In the genomic region with DNA sequence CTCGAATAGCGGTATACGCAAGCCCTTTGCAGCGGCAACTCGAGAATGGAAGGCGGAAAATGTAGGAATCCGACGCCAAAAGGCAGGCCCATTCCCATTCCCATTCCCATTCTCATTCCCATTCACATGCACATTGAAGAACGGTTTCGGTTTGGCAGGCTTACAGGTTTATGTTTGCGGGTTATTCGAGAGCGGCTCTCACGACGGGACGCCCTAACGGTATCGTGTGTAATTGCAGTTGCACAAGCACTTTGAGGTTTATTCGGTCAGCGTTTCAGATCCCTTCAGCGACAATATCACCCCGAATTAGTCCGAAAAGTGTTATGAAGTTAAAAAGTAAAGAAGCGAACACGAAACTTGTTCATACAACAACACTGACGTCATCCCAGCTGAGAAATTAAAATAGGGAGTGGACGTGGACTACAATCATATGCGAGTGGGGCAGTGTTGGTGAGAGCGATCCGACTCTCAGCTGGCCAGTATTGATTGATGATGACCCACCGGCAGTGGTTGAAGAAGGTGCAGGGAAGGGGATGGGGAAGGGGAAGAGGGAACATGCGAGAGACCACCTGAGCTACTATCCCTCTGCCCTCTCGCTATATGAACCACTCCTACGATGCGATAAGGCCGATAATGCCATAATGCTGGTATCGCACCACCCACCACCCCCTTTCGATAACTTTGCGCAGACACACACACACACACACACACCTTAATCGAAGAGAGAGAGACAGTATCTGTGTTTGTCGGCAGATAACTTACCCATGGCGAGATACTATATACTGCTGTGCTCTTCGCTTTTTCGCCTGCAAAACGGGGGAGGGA, we compare ENCODE assay signal across 3 fruit fly cellular contexts.
TF ChIP-seq lines count a peak whose summit lies in the region.

No protein-coding gene starts in this region.

TF ChIP-seq in whole organism, adult, 20 proteins besides CTCF, POLR2A, EP300 and RAD21 (continued from another document):
- no peak for TF ChIP-seq CG1620 (GFP tag; optimal IDR thresholded peaks at IDR 0.05; lab: Kevin White, UChicago)
- TF ChIP-seq tj (GFP tag; optimal IDR thresholded peaks at IDR 0.05; lab: Kevin White, UChicago): peak; percentile 42
- TF ChIP-seq pad (GFP tag; optimal IDR thresholded peaks at IDR 0.05; lab: Kevin White, UChicago): peak; percentile 91
- TF ChIP-seq CG7045 (GFP tag; optimal IDR thresholded peaks at IDR 0.05; lab: Kevin White, UChicago): peak; percentile 51

TF ChIP-seq in whole organism, embryonic, 481 proteins besides CTCF, POLR2A, EP300 and RAD21 (continued from another document and continues in another):
- TF ChIP-seq BEAF-32 (GFP tag; optimal IDR thresholded peaks at IDR 0.05; lab: Kevin White, UChicago) (no peak), ro (GFP tag; IDR thresholded peaks at IDR 0.05; lab: Robert Waterston, UW) (no peak), CG8089 (GFP tag; optimal IDR thresholded peaks at IDR 0.05; lab: Kevin White, UChicago) (no peak), abd-A (tag; optimal IDR thresholded peaks at IDR 0.05; lab: Kevin White, UChicago) (peak; percentile 89), hbn (GFP tag; IDR thresholded peaks at IDR 0.05; lab: Robert Waterston, UW; ENCODE audit: partially characterized antibody) (no peak), corto (GFP tag; optimal IDR thresholded peaks at IDR 0.05; lab: Kevin White, UChicago) (no peak), Asciz (GFP tag; optimal IDR thresholded peaks at IDR 0.05; lab: Kevin White, UChicago) (no peak), CG7963 (GFP tag; IDR thresholded peaks at IDR 0.05; lab: Robert Waterston, UW; ENCODE audit: partially characterized antibody) (no peak), CG2129 (GFP tag; IDR thresholded peaks at IDR 0.05; lab: Robert Waterston, UW; ENCODE audit: partially characterized antibody) (no peak), CoRest (tag; optimal IDR thresholded peaks at IDR 0.05; lab: Kevin White, UChicago) (no peak), Hr51 (GFP tag; optimal IDR thresholded peaks at IDR 0.05; lab: Kevin White, UChicago) (no peak), ind (GFP tag; optimal IDR thresholded peaks at IDR 0.05; lab: Kevin White, UChicago) (no peak), so (GFP tag; IDR thresholded peaks at IDR 0.05; lab: Robert Waterston, UW) (no peak), CG17612 (GFP tag; IDR thresholded peaks at IDR 0.05; lab: Robert Waterston, UW) (no peak), crol (GFP tag; IDR thresholded peaks at IDR 0.05; lab: Robert Waterston, UW) (no peak), Trl (optimal IDR thresholded peaks at IDR 0.05; lab: Kevin White, UChicago) (peak; percentile 69 to 90), Trl (GFP tag; optimal IDR thresholded peaks at IDR 0.05; lab: Kevin White, UChicago) (no peak), slp2 (GFP tag; optimal IDR thresholded peaks at IDR 0.05; lab: Kevin White, UChicago) (no peak), Nf-YA (GFP tag; IDR thresholded peaks at IDR 0.05; lab: Robert Waterston, UW) (no peak), gsb-n (tag; optimal IDR thresholded peaks at IDR 0.05; lab: Kevin White, UChicago) (no peak), stc (GFP tag; IDR thresholded peaks at IDR 0.05; lab: Robert Waterston, UW) (no peak), CG15514 (GFP tag; optimal IDR thresholded peaks at IDR 0.05; lab: Kevin White, UChicago) (peak; percentile 7), tll (GFP tag; optimal IDR thresholded peaks at IDR 0.05; lab: Kevin White, UChicago) (no peak), Sin3A (optimal IDR thresholded peaks at IDR 0.05; lab: Kevin White, UChicago) (no peak), slbo (GFP tag; IDR thresholded peaks at IDR 0.05; lab: Robert Waterston, UW) (no peak), Fer3 (tag; optimal IDR thresholded peaks at IDR 0.05; lab: Kevin White, UChicago) (no peak), bab2 (GFP tag; optimal IDR thresholded peaks at IDR 0.05; lab: Kevin White, UChicago) (no peak), ATbp (GFP tag; optimal IDR thresholded peaks at IDR 0.05; lab: Kevin White, UChicago) (no peak), Dp (GFP tag; optimal IDR thresholded peaks at IDR 0.05; lab: Kevin White, UChicago) (no peak), dmrt11E (tag; optimal IDR thresholded peaks at IDR 0.05; lab: Kevin White, UChicago) (no peak), CG4820 (GFP tag; optimal IDR thresholded peaks at IDR 0.05; lab: Kevin White, UChicago) (no peak), CG2678 (tag; optimal IDR thresholded peaks at IDR 0.05; lab: Kevin White, UChicago) (no peak), CG7556 (GFP tag; optimal IDR thresholded peaks at IDR 0.05; lab: Kevin White, UChicago) (no peak), CG4328 (GFP tag; optimal IDR thresholded peaks at IDR 0.05; lab: Kevin White, UChicago) (no peak), CG9727 (GFP tag; optimal IDR thresholded peaks at IDR 0.05; lab: Kevin White, UChicago) (no peak), bsh (GFP tag; optimal IDR thresholded peaks at IDR 0.05; lab: Kevin White, UChicago) (no peak), Elba2 (GFP tag; optimal IDR thresholded peaks at IDR 0.05; lab: Kevin White, UChicago) (no peak), Bteb2 (GFP tag; optimal IDR thresholded peaks at IDR 0.05; lab: Kevin White, UChicago) (no peak), CG7745 (tag; optimal IDR thresholded peaks at IDR 0.05; lab: Kevin White, UChicago) (no peak), CG12769 (tag; optimal IDR thresholded peaks at IDR 0.05; lab: Kevin White, UChicago) (peak; percentile 86), CG18476 (GFP tag; optimal IDR thresholded peaks at IDR 0.05; lab: Kevin White, UChicago) (no peak), CG3726 (GFP tag; IDR thresholded peaks at IDR 0.05; lab: Robert Waterston, UW) (no peak), CG9215 (GFP tag; IDR thresholded peaks at IDR 0.05; lab: Robert Waterston, UW) (no peak), Ets97D (GFP tag; optimal IDR thresholded peaks at IDR 0.05; lab: Kevin White, UChicago) (no peak), disco-r (GFP tag; optimal IDR thresholded peaks at IDR 0.05; lab: Kevin White, UChicago) (no peak), cato (GFP tag; optimal IDR thresholded peaks at IDR 0.05; lab: Kevin White, UChicago; ENCODE audit: borderline replicate concordance) (no peak), slou (GFP tag; optimal IDR thresholded peaks at IDR 0.05; lab: Kevin White, UChicago) (no peak), kni (GFP tag; optimal IDR thresholded peaks at IDR 0.05; lab: Kevin White, UChicago) (peak; percentile 79), gce (GFP tag; IDR thresholded peaks at IDR 0.05; lab: Robert Waterston, UW) (no peak), Camta (GFP tag; optimal IDR thresholded peaks at IDR 0.05; lab: Kevin White, UChicago) (no peak), CG5953 (GFP tag; IDR thresholded peaks at IDR 0.05; lab: Robert Waterston, UW) (no peak), CG15269 (tag; optimal IDR thresholded peaks at IDR 0.05; lab: Kevin White, UChicago) (no peak), Scr (GFP tag; IDR thresholded peaks at IDR 0.05; lab: Robert Waterston, UW; ENCODE audit: partially characterized antibody) (no peak), Meics (GFP tag; optimal IDR thresholded peaks at IDR 0.05; lab: Kevin White, UChicago) (no peak), CG12236 (GFP tag; optimal IDR thresholded peaks at IDR 0.05; lab: Kevin White, UChicago) (no peak), odd (GFP tag; optimal IDR thresholded peaks at IDR 0.05; lab: Kevin White, UChicago) (no peak), rib (GFP tag; IDR thresholded peaks at IDR 0.05; lab: Robert Waterston, UW) (no peak), E2f1 (GFP tag; IDR thresholded peaks at IDR 0.05; lab: Robert Waterston, UW) (no peak), CG8359 (GFP tag; optimal IDR thresholded peaks at IDR 0.05; lab: Kevin White, UChicago; ENCODE audit: borderline replicate concordance) (no peak), emc (GFP tag; optimal IDR thresholded peaks at IDR 0.05; lab: Kevin White, UChicago) (no peak), pros (GFP tag; optimal IDR thresholded peaks at IDR 0.05; lab: Kevin White, UChicago) (no peak), Ptx1 (GFP tag; IDR thresholded peaks at IDR 0.05; lab: Robert Waterston, UW) (no peak)

TF ChIP-seq in whole organism, wandering third instar larva, 38 proteins besides CTCF, POLR2A, EP300 and RAD21 (continued from another document):
- TF ChIP-seq CrebA (GFP tag; optimal IDR thresholded peaks at IDR 0.05; lab: Kevin White, UChicago; ENCODE audit: borderline replicate concordance): no peak
TF ChIP-seq in whole organism, wandering third instar larva: peak in this region for 12.
